Worm (Caenorhabditis elegans) whole organism, young adult: Measurements from ENCODE around the gene cha-1.

ENCODE experiments used
- D2030.7 ChIP-seq: fragments of 200-800 bp; sonication (Bioruptor generic); IDR thresholded peaks from 2 replicates; pipeline ENCODE4 v1.3.6; 2022; ENCODE audit warnings: missing genetic modification reagents, missing genetic modification characterization, missing compliant biosample characterization
- F52B5.7 ChIP-seq: sonication (generic microtip); optimal IDR thresholded peaks from 2 replicates; lab custom pipeline; 2016; ENCODE audit warnings: mild to moderate bottlenecking, missing genetic modification characterization, missing compliant biosample characterization
- T26A5.8 ChIP-seq: sonication (generic microtip); optimal IDR thresholded peaks from 2 replicates; lab custom pipeline; 2016; ENCODE audit warnings: missing genetic modification characterization, missing compliant biosample characterization
- bed-2 ChIP-seq: fragments of 200-800 bp; sonication (Bioruptor generic); IDR thresholded peaks from 2 replicates; pipeline ENCODE4 v1.3.6; 2022; ENCODE audit warnings: missing genetic modification reagents, missing genetic modification characterization, missing compliant biosample characterization
- dpl-1 ChIP-seq: fragments of 150-350 bp; optimal IDR thresholded peaks from 2 replicates; lab custom pipeline; 2014; ENCODE audit warnings: missing biosample characterization, missing genetic modification reagents, missing genetic modification characterization
- efl-1 ChIP-seq: fragments of 150-350 bp; optimal IDR thresholded peaks from 2 replicates; lab custom pipeline; 2014; ENCODE audit warnings: missing biosample characterization, missing genetic modification reagents, missing genetic modification characterization
- let-526 ChIP-seq: fragments of 200-800 bp; sonication (Bioruptor generic); IDR thresholded peaks from 2 replicates; pipeline ENCODE4 v1.3.6; 2022; ENCODE audit warnings: missing genetic modification reagents, missing genetic modification characterization, missing compliant biosample characterization
- lin-26 ChIP-seq: fragments of 200-800 bp; sonication (Bioruptor generic); IDR thresholded peaks from 2 replicates; pipeline ENCODE4 v1.3.6; 2022; ENCODE audit warnings: missing genetic modification reagents, missing genetic modification characterization, missing compliant biosample characterization
- nfyb-1 ChIP-seq: fragments of 200-800 bp; sonication (Bioruptor generic); IDR thresholded peaks from 2 replicates; pipeline ENCODE4 v1.3.6; 2022; ENCODE audit warnings: missing genetic modification reagents, missing genetic modification characterization, missing compliant biosample characterization
- rcor-1 ChIP-seq: fragments of 200-800 bp; sonication (Bioruptor generic); IDR thresholded peaks from 2 replicates; pipeline ENCODE4 v1.3.6; 2022; ENCODE audit warnings: missing genetic modification reagents, missing genetic modification characterization, missing compliant biosample characterization
- sea-2 ChIP-seq: fragments of 200-800 bp; sonication (Bioruptor generic); IDR thresholded peaks from 2 replicates; pipeline ENCODE4 v1.3.6; 2022; ENCODE audit warnings: missing genetic modification characterization, missing compliant biosample characterization
- snpc-1.1 ChIP-seq: sonication (generic microtip); optimal IDR thresholded peaks from 2 replicates; lab custom pipeline; 2017; ENCODE audit warnings: missing genetic modification characterization, mild to moderate bottlenecking, missing compliant biosample characterization, antibody characterized with exemption, moderate library complexity, missing genotype, missing genetic modification reagents; ENCODE audit not compliant: insufficient read depth
- sptf-2 ChIP-seq: fragments of 200-800 bp; sonication (Bioruptor generic); optimal IDR thresholded peaks from 2 replicates; lab custom pipeline; 2018; ENCODE audit warnings: mild to moderate bottlenecking, missing genetic modification characterization, missing compliant biosample characterization
- unc-62 ChIP-seq: fragments of 150-350 bp; optimal IDR thresholded peaks from 2 replicates; lab custom pipeline; 2014; ENCODE audit warnings: missing biosample characterization, missing genetic modification reagents, missing genetic modification characterization

DNA sequence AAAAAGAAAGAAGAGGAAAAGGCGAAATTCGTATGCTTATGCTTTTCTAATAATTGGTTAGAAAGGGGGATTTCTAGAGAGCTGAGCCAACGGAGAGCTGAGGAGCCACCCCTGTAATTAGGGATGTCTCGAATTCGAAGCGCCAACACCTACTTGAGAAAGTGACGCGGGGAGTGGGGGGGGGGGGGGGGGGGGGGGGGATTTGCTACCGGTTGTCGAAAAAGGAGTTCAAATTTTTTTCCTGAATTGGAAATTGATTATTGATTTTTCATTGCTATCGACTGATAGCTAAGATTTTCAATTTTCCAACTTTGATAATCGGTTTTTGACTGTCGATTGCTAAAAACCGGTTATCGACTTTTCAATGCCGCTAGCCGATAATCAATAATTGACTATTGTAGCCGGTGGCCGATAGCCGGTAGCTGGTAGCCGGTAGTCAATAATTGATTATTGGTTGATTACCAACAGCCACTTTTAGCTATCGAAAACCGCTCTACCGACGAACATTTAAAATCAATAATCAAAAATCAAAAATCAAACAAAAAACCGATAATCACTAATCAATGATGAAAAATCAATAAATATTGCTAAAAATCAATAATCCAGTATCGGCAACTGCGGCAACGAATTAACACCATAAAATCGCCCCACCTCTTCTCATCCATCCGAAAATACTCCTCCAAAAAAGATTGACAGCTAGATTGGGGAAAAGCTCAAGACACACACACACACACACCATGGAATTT is 4.6 kb upstream of the cha-1 start:
- no peak for TF ChIP-seq sptf-2 (GFP tag; lab: Kevin White, UChicago)
- no peak for TF ChIP-seq nfyb-1
- no peak for TF ChIP-seq T26A5.8 (tag; lab: Kevin White, UChicago)
- no peak for TF ChIP-seq dpl-1
- no peak for TF ChIP-seq snpc-1.1 (tag; lab: Kevin White, UChicago)
- no peak for TF ChIP-seq rcor-1
- no peak for TF ChIP-seq sea-2
- TF ChIP-seq efl-1 = no peak
- no peak for TF ChIP-seq lin-26 (GFP tag; lab: Robert Waterston, UW)
- TF ChIP-seq bed-2 (GFP tag; lab: Robert Waterston, UW) = no peak
- TF ChIP-seq D2030.7 (GFP tag; lab: Robert Waterston, UW) = no peak
- no peak for TF ChIP-seq unc-62 (GFP tag; lab: Kevin White, UChicago)
- TF ChIP-seq let-526 = no peak
- no peak for TF ChIP-seq F52B5.7 (tag; lab: Kevin White, UChicago)
